Fruit fly (Drosophila melanogaster) whole organism, embryonic: ENCODE measurements around the gene CG15865.

Source experiments
- Adf1 ChIP-seq: fragments of 200-800 bp; sonication (Bioruptor generic); IDR thresholded peaks from 2 replicates; pipeline ENCODE4 v1.3.6; 2022; ENCODE audit warnings: missing biosample characterization, missing genetic modification characterization
- Antp ChIP-seq: fragments of 200-800 bp; sonication (Bioruptor generic); optimal IDR thresholded peaks from 3 replicates; lab custom pipeline; 2016; ENCODE audit warnings: missing biosample characterization, missing genetic modification characterization
- Atf6 ChIP-seq: fragments of 200-800 bp; sonication (Bioruptor generic); IDR thresholded peaks from 2 replicates; pipeline ENCODE4 v1.3.6; 2022; ENCODE audit warnings: missing biosample characterization, missing genetic modification characterization
- B-H2 ChIP-seq: fragments of 200-800 bp; sonication (Bioruptor generic); optimal IDR thresholded peaks from 2 replicates; lab custom pipeline; 2018; ENCODE audit warnings: missing biosample characterization, mild to moderate bottlenecking, missing genetic modification characterization
- BtbVII ChIP-seq: fragments of 200-800 bp; sonication (Bioruptor generic); optimal IDR thresholded peaks from 3 replicates; lab custom pipeline; 2017; ENCODE audit warnings: missing biosample characterization, mild to moderate bottlenecking, missing genetic modification characterization
- CG10366 ChIP-seq: fragments of 200-800 bp; sonication (Bioruptor generic); IDR thresholded peaks from 2 replicates; pipeline ENCODE4 v1.3.6; 2022; ENCODE audit warnings: missing biosample characterization, missing genetic modification characterization
- CG11398 ChIP-seq: fragments of 200-800 bp; sonication (Bioruptor generic); optimal IDR thresholded peaks from 2 replicates; lab custom pipeline; 2016; ENCODE audit warnings: missing biosample characterization, missing genetic modification characterization
- CG13775 ChIP-seq: fragments of 200-800 bp; sonication (Bioruptor generic); optimal IDR thresholded peaks from 3 replicates; lab custom pipeline; 2017; ENCODE audit warnings: missing biosample characterization, mild to moderate bottlenecking, missing genetic modification characterization
- CG13894 ChIP-seq: fragments of 200-800 bp; sonication (Bioruptor generic); optimal IDR thresholded peaks from 3 replicates; lab custom pipeline; 2018; ENCODE audit warnings: missing biosample characterization, mild to moderate bottlenecking, missing genetic modification characterization, moderate library complexity
- CG15011 ChIP-seq: fragments of 200-800 bp; sonication (Bioruptor generic); optimal IDR thresholded peaks from 3 replicates; lab custom pipeline; 2018; ENCODE audit warnings: missing biosample characterization, mild to moderate bottlenecking, missing genetic modification characterization
- CG1603 ChIP-seq: fragments of 200-800 bp; sonication (Bioruptor generic); optimal IDR thresholded peaks from 2 replicates; lab custom pipeline; 2019; ENCODE audit warnings: missing biosample characterization, mild to moderate bottlenecking, missing genetic modification characterization, moderate library complexity
- CG1792 ChIP-seq: fragments of 200-800 bp; sonication (Bioruptor generic); optimal IDR thresholded peaks from 2 replicates; lab custom pipeline; 2016; ENCODE audit warnings: missing biosample characterization, missing genetic modification characterization
- CG30403 ChIP-seq: fragments of 200-800 bp; sonication (Bioruptor generic); optimal IDR thresholded peaks from 3 replicates; lab custom pipeline; 2016; ENCODE audit warnings: missing biosample characterization, missing genetic modification characterization
- CG33213 ChIP-seq: fragments of 200-800 bp; sonication (Bioruptor generic); optimal IDR thresholded peaks from 3 replicates; lab custom pipeline; 2016; ENCODE audit warnings: missing biosample characterization, missing genetic modification characterization
- CG3995 ChIP-seq: fragments of 200-800 bp; sonication (Bioruptor generic); optimal IDR thresholded peaks from 3 replicates; lab custom pipeline; 2016; ENCODE audit warnings: missing biosample characterization, missing genetic modification characterization
- CG4328 ChIP-seq: fragments of 200-800 bp; sonication (Bioruptor generic); optimal IDR thresholded peaks from 3 replicates; lab custom pipeline; 2017; ENCODE audit warnings: missing biosample characterization, missing genetic modification reagents, missing genetic modification characterization
- CG4854 ChIP-seq: fragments of 200-800 bp; sonication (Bioruptor generic); optimal IDR thresholded peaks from 2 replicates; lab custom pipeline; 2016; ENCODE audit warnings: missing biosample characterization, missing genetic modification characterization, inconsistent platforms
- CG6854 ChIP-seq: fragments of 200-800 bp; sonication (Bioruptor generic); optimal IDR thresholded peaks from 3 replicates; lab custom pipeline; 2017; ENCODE audit warnings: missing biosample characterization, mild to moderate bottlenecking, missing genetic modification characterization
- CG8388 ChIP-seq: fragments of 200-800 bp; sonication (Bioruptor generic); optimal IDR thresholded peaks from 2 replicates; lab custom pipeline; 2019; ENCODE audit warnings: missing biosample characterization, mild to moderate bottlenecking, missing genetic modification characterization, moderate library complexity
- CG8765 ChIP-seq: fragments of 200-800 bp; sonication (Bioruptor generic); IDR thresholded peaks from 2 replicates; pipeline ENCODE4 v1.3.6; 2022; ENCODE audit warnings: missing biosample characterization, missing genetic modification characterization
- Doc3 ChIP-seq: fragments of 200-800 bp; sonication (Bioruptor generic); IDR thresholded peaks from 3 replicates; pipeline ENCODE4 v1.3.6; 2022; ENCODE audit warnings: missing biosample characterization, missing genetic modification characterization; ENCODE audit not compliant: partially characterized antibody
- ERR ChIP-seq: fragments of 200-800 bp; sonication (Bioruptor generic); optimal IDR thresholded peaks from 2 replicates; lab custom pipeline; 2016; ENCODE audit warnings: missing biosample characterization, missing genetic modification characterization
- Fer2 ChIP-seq: fragments of 200-800 bp; sonication (Bioruptor generic); optimal IDR thresholded peaks from 2 replicates; lab custom pipeline; 2018; ENCODE audit warnings: missing biosample characterization, mild to moderate bottlenecking, missing genetic modification characterization, moderate library complexity
- Hmx ChIP-seq: fragments of 200-800 bp; sonication (Bioruptor generic); optimal IDR thresholded peaks from 2 replicates; lab custom pipeline; 2016; ENCODE audit warnings: missing biosample characterization, missing genetic modification characterization
- MESR4 ChIP-seq: fragments of 200-800 bp; sonication (Bioruptor generic); optimal IDR thresholded peaks from 2 replicates; lab custom pipeline; 2018; ENCODE audit warnings: missing biosample characterization, mild to moderate bottlenecking, missing genetic modification characterization, moderate library complexity
- Mad ChIP-seq: fragments of 200-800 bp; sonication (Bioruptor generic); optimal IDR thresholded peaks from 2 replicates; lab custom pipeline; 2016; ENCODE audit warnings: missing biosample characterization, missing genetic modification characterization
- Side ChIP-seq: fragments of 200-800 bp; sonication (Bioruptor generic); optimal IDR thresholded peaks from 2 replicates; lab custom pipeline; 2016; ENCODE audit warnings: missing biosample characterization, missing genetic modification characterization
- aop ChIP-seq: fragments of 200-800 bp; sonication (Bioruptor generic); IDR thresholded peaks from 2 replicates; pipeline ENCODE4 v1.3.6; 2022; ENCODE audit warnings: missing biosample characterization, missing genetic modification characterization
- ap ChIP-seq: fragments of 200-800 bp; sonication (Bioruptor generic); IDR thresholded peaks from 2 replicates; pipeline ENCODE4 v1.3.6; 2022; ENCODE audit warnings: missing biosample characterization, missing genetic modification characterization
- ara ChIP-seq: fragments of 200-800 bp; sonication (Bioruptor generic); IDR thresholded peaks from 2 replicates; pipeline ENCODE4 v1.3.6; 2022; ENCODE audit warnings: missing biosample characterization, missing genetic modification characterization
- cad ChIP-seq: fragments of >200 bp; optimal IDR thresholded peaks from 2 replicates; lab custom pipeline; 2017; ENCODE audit warnings: missing biosample characterization, missing genetic modification characterization
- chif ChIP-seq, 2 experiments: fragments of 200-800 bp; sonication (Bioruptor generic); optimal IDR thresholded peaks; 3 replicates each; lab custom pipeline; 2016; ENCODE audit warnings: missing biosample characterization in 2 of 2, missing genetic modification characterization in 2 of 2
- chn ChIP-seq: fragments of 200-800 bp; sonication (Bioruptor generic); optimal IDR thresholded peaks from 2 replicates; lab custom pipeline; 2016; ENCODE audit warnings: missing biosample characterization, missing genetic modification characterization
- crol ChIP-seq: fragments of 200-800 bp; sonication (Bioruptor generic); IDR thresholded peaks from 2 replicates; pipeline ENCODE4 v1.3.6; 2022; ENCODE audit warnings: missing biosample characterization, missing genetic modification characterization
- emc ChIP-seq: fragments of 200-800 bp; sonication (Bioruptor generic); optimal IDR thresholded peaks from 2 replicates; lab custom pipeline; 2016; ENCODE audit warnings: missing biosample characterization, missing genetic modification characterization
- eve ChIP-seq, 2 experiments: fragments of >200 bp; optimal IDR thresholded peaks; 2 replicates each; lab custom pipeline; 2017; ENCODE audit warnings: missing biosample characterization in 2 of 2, missing genetic modification characterization in 2 of 2
- fd64A ChIP-seq: fragments of 200-800 bp; sonication (Bioruptor generic); optimal IDR thresholded peaks from 3 replicates; lab custom pipeline; 2018; ENCODE audit warnings: missing biosample characterization, mild to moderate bottlenecking, missing genetic modification characterization
- gem ChIP-seq: fragments of 200-800 bp; sonication (Bioruptor generic); optimal IDR thresholded peaks from 2 replicates; lab custom pipeline; 2019; ENCODE audit warnings: missing biosample characterization, mild to moderate bottlenecking, missing genetic modification characterization, moderate library complexity
- jing ChIP-seq: fragments of 200-800 bp; sonication (Bioruptor generic); optimal IDR thresholded peaks from 2 replicates; lab custom pipeline; 2018; ENCODE audit warnings: missing biosample characterization, mild to moderate bottlenecking, missing genetic modification characterization
- lab ChIP-seq: fragments of 200-800 bp; sonication (Bioruptor generic); optimal IDR thresholded peaks from 3 replicates; lab custom pipeline; 2017; ENCODE audit warnings: missing biosample characterization, missing genetic modification characterization, mild to moderate bottlenecking, moderate library complexity, missing genetic modification reagents
- nerfin-1 ChIP-seq: fragments of 200-800 bp; sonication (Bioruptor generic); optimal IDR thresholded peaks from 3 replicates; lab custom pipeline; 2019; ENCODE audit warnings: missing biosample characterization, mild to moderate bottlenecking, missing genetic modification characterization, moderate library complexity
- phol ChIP-seq: fragments of 200-800 bp; sonication (Bioruptor generic); optimal IDR thresholded peaks from 3 replicates; lab custom pipeline; 2018; ENCODE audit warnings: missing biosample characterization, mild to moderate bottlenecking, missing genetic modification characterization, moderate library complexity
- sens ChIP-seq: fragments of 200-800 bp; sonication (Bioruptor generic); peaks from one replicate; lab custom pipeline; 2016; ENCODE audit warnings: missing biosample characterization, missing genetic modification characterization
- sqz ChIP-seq: fragments of 200-800 bp; sonication (Bioruptor generic); optimal IDR thresholded peaks from 3 replicates; lab custom pipeline; 2018; ENCODE audit warnings: missing biosample characterization, mild to moderate bottlenecking, missing genetic modification characterization
- tap ChIP-seq: fragments of 200-800 bp; optimal IDR thresholded peaks from 3 replicates; lab custom pipeline; 2019; ENCODE audit warnings: missing biosample characterization, mild to moderate bottlenecking, missing genetic modification characterization, moderate library complexity
- twi ChIP-seq: fragments of 200-800 bp; optimal IDR thresholded peaks from 2 replicates; lab custom pipeline; 2019; ENCODE audit warnings: missing biosample characterization, mild to moderate bottlenecking, missing genetic modification characterization, moderate library complexity
- unc-4 ChIP-seq: fragments of 200-800 bp; sonication (Bioruptor generic); IDR thresholded peaks from 2 replicates; pipeline ENCODE4 v1.3.6; 2022; ENCODE audit warnings: missing biosample characterization, missing genetic modification characterization; ENCODE audit not compliant: partially characterized antibody
- wdn ChIP-seq: fragments of 200-800 bp; sonication (Bioruptor generic); IDR thresholded peaks from 2 replicates; pipeline ENCODE4 v1.3.6; 2022; ENCODE audit warnings: missing biosample characterization, missing genetic modification characterization
- zf30C ChIP-seq: fragments of 200-800 bp; sonication (Bioruptor generic); optimal IDR thresholded peaks from 3 replicates; lab custom pipeline; 2018; ENCODE audit warnings: missing biosample characterization, mild to moderate bottlenecking, missing genetic modification characterization

The CG15865 gene

DNA sequence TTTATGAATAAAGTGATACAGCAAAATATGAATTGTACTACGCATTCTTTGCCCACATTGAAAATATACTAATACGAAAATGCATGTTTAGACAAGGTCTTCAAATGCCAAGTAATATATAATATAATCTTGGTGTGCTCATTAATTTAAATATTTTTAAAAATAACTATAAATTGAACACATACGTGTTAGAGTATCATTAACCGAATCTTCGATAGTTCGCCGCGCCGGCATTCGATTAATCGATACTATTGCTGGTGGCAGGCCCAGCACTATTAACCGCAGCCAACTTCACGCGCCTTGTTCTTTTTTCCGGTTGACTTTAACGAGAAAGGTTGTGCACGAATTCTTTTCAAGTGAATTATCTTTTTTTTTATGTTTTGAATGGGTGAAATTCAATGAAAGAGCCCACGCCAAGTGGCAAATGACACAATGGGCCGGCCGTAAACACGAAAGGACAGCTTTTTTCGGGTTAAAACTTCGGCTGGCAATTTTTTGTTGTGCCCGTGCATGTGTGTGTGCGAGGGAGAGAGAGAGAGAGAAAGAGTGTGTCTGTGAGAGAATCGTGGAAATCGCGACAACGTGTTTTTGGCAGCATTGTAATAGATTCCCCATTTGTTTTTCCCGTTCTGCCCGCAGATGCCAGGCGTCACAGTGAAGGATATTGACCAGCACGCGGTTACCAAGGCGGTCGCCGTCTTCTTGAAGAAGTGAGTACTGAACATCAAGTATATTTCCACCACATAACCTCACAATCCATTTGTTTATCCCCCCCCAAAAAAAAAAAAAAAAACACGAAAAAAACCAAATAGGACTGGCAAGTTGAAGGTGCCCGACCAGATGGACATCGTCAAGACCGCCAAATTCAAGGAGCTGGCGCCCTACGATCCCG is 26.4 kb downstream of the CG15865 start, which contains the start of gene RpS19a (continued):
- TF ChIP-seq ap = peak; percentile 66
- TF ChIP-seq CG1603 (tag; lab: Kevin White, UChicago) = peak; percentile 61
- TF ChIP-seq CG33213 (GFP tag; lab: Kevin White, UChicago) = peak; percentile 69
- 0 out of 2 replicates have a peak, but pooled peaks have one; percentile 21 for TF ChIP-seq crol (GFP tag; lab: Robert Waterston, UW)
- no peak for TF ChIP-seq ERR (GFP tag; lab: Kevin White, UChicago)
- peak; percentile 92 for TF ChIP-seq B-H2 (GFP tag; lab: Kevin White, UChicago)
- TF ChIP-seq zf30C = peak; percentile 42
- TF ChIP-seq eve (GFP tag; optimal IDR thresholded peaks at IDR 0.05; lab: Kevin White, UChicago) = no peak
- TF ChIP-seq emc (GFP tag; lab: Kevin White, UChicago) = no peak
- peak; percentile 86 for TF ChIP-seq CG13775 (GFP tag; lab: Kevin White, UChicago)
- TF ChIP-seq unc-4 (GFP tag; lab: Robert Waterston, UW) = no peak
- peak; percentile 65 for TF ChIP-seq CG4854 (GFP tag; lab: Kevin White, UChicago)
- peak; percentile 65 for TF ChIP-seq Side (GFP tag; lab: Kevin White, UChicago)
- no peak for TF ChIP-seq Antp (GFP tag; lab: Kevin White, UChicago)
- no peak for TF ChIP-seq Hmx (GFP tag; lab: Kevin White, UChicago)
- peak; percentile 80 for TF ChIP-seq CG6854
- TF ChIP-seq nerfin-1 = peak; percentile 76
- peak; percentile 87 for TF ChIP-seq sqz (GFP tag; lab: Kevin White, UChicago)
- TF ChIP-seq MESR4 (GFP tag; lab: Kevin White, UChicago) = peak; percentile 98
- TF ChIP-seq CG4328 = peak; percentile 85
- TF ChIP-seq CG10366 = peak; percentile 70
- TF ChIP-seq Doc3 (GFP tag; lab: Robert Waterston, UW) = no peak
- peak; percentile 69 for TF ChIP-seq Atf6 (GFP tag; lab: Robert Waterston, UW)
- TF ChIP-seq CG3995 (GFP tag; lab: Kevin White, UChicago) = peak; percentile 25
- TF ChIP-seq Adf1 (GFP tag; lab: Robert Waterston, UW) = no peak
- TF ChIP-seq fd64A (GFP tag; lab: Kevin White, UChicago) = peak; percentile 87
- peak; percentile 20 for TF ChIP-seq chn
- peak; percentile 57 for TF ChIP-seq wdn (GFP tag; lab: Robert Waterston, UW)
- TF ChIP-seq CG13894 = peak; percentile 75
- peak in 1 of 2 experiments; percentile 55 for TF ChIP-seq chif (GFP tag; optimal IDR thresholded peaks at IDR 0.05; lab: Kevin White, UChicago)
- peak; percentile 57 for TF ChIP-seq Mad (GFP tag; lab: Kevin White, UChicago)
- TF ChIP-seq ara (GFP tag; lab: Robert Waterston, UW) = peak; percentile 77
- TF ChIP-seq lab = peak; percentile 94
- peak; percentile 58 for TF ChIP-seq gem (tag; lab: Kevin White, UChicago)
- 0 out of 2 replicates have a peak, but pooled peaks have one; percentile 11 for TF ChIP-seq CG8765 (GFP tag; lab: Robert Waterston, UW)
- peak; percentile 92 for TF ChIP-seq sens (GFP tag; lab: Kevin White, UChicago)
- TF ChIP-seq CG15011 = peak; percentile 81
- TF ChIP-seq CG30403 = peak; percentile 50
- TF ChIP-seq BtbVII (GFP tag; lab: Kevin White, UChicago) = peak; percentile 88
- no peak for TF ChIP-seq aop
- TF ChIP-seq Fer2 (tag; lab: Kevin White, UChicago) = peak; percentile 54
- TF ChIP-seq tap = peak; percentile 50
- no peak for TF ChIP-seq CG1792 (GFP tag; lab: Kevin White, UChicago)
- TF ChIP-seq phol (tag; lab: Kevin White, UChicago) = peak; percentile 66
- no peak for TF ChIP-seq jing (GFP tag; lab: Kevin White, UChicago)
- peak; percentile 42 for TF ChIP-seq CG11398
- peak; percentile 49 for TF ChIP-seq CG8388 (GFP tag; lab: Kevin White, UChicago)
- TF ChIP-seq cad = no peak
- peak; percentile 38 for TF ChIP-seq twi (tag; lab: Kevin White, UChicago)
